Fruit fly (Drosophila melanogaster) whole organism, prepupa: ENCODE measurements around the gene CG5079.

Experiments
- Blimp-1 ChIP-seq: fragments of 200-800 bp; sonication (Bioruptor generic); optimal IDR thresholded peaks from 3 replicates; lab custom pipeline; 2017; ENCODE audit warnings: missing biosample characterization, missing genetic modification characterization, mild to moderate bottlenecking, moderate library complexity, missing genetic modification reagents
- CG10631 ChIP-seq: fragments of 200-800 bp; sonication (Bioruptor generic); optimal IDR thresholded peaks from 2 replicates; lab custom pipeline; 2016; ENCODE audit warnings: missing biosample characterization, missing genetic modification characterization
- CG10669 ChIP-seq: fragments of 200-800 bp; sonication (Bioruptor generic); optimal IDR thresholded peaks from 3 replicates; lab custom pipeline; 2018; ENCODE audit warnings: missing biosample characterization, mild to moderate bottlenecking, missing genetic modification characterization, moderate library complexity
- CG11294 ChIP-seq: fragments of 200-800 bp; sonication (Bioruptor generic); IDR thresholded peaks from 2 replicates; pipeline ENCODE4 v1.3.6; 2022; ENCODE audit warnings: missing biosample characterization, missing genetic modification characterization
- CG11902 ChIP-seq: fragments of 200-800 bp; sonication (Bioruptor generic); optimal IDR thresholded peaks from 3 replicates; lab custom pipeline; 2016; ENCODE audit warnings: missing biosample characterization, missing genetic modification characterization
- CG15336 ChIP-seq: fragments of 200-800 bp; sonication (Bioruptor generic); IDR thresholded peaks from 2 replicates; pipeline ENCODE4 v1.3.6; 2022; ENCODE audit warnings: missing biosample characterization, missing genetic modification characterization
- CG1621 ChIP-seq: fragments of 200-800 bp; sonication (Bioruptor generic); optimal IDR thresholded peaks from 3 replicates; lab custom pipeline; 2018; ENCODE audit warnings: missing biosample characterization, mild to moderate bottlenecking, missing genetic modification characterization
- CG16779 ChIP-seq: fragments of 200-800 bp; sonication (Bioruptor generic); optimal IDR thresholded peaks from 3 replicates; lab custom pipeline; 2017; ENCODE audit warnings: missing biosample characterization, mild to moderate bottlenecking, missing genetic modification characterization
- CG3032 ChIP-seq: fragments of 200-800 bp; optimal IDR thresholded peaks from 2 replicates; lab custom pipeline; 2019; ENCODE audit warnings: missing biosample characterization, mild to moderate bottlenecking, missing genetic modification characterization, moderate library complexity
- CG32006 ChIP-seq: fragments of 200-800 bp; sonication (Bioruptor generic); optimal IDR thresholded peaks from 3 replicates; lab custom pipeline; 2017; ENCODE audit warnings: missing biosample characterization, mild to moderate bottlenecking, missing genetic modification characterization
- CG34406 ChIP-seq: fragments of 200-800 bp; sonication (Bioruptor generic); optimal IDR thresholded peaks from 3 replicates; lab custom pipeline; 2016; ENCODE audit warnings: missing biosample characterization, missing genetic modification characterization
- CG4318 ChIP-seq: fragments of 200-800 bp; sonication (Bioruptor generic); optimal IDR thresholded peaks from 3 replicates; lab custom pipeline; 2017; ENCODE audit warnings: missing biosample characterization, mild to moderate bottlenecking, missing genetic modification characterization
- CG6163 ChIP-seq: fragments of 200-800 bp; sonication (Bioruptor generic); IDR thresholded peaks from 3 replicates; pipeline ENCODE4 v1.3.6; 2022; ENCODE audit warnings: missing biosample characterization, missing genetic modification characterization
- CG6276 ChIP-seq: fragments of 200-800 bp; sonication (Bioruptor generic); optimal IDR thresholded peaks from 2 replicates; lab custom pipeline; 2017; ENCODE audit warnings: missing biosample characterization, mild to moderate bottlenecking, missing genetic modification characterization
- CG6808 ChIP-seq: fragments of 200-800 bp; sonication (Bioruptor generic); optimal IDR thresholded peaks from 3 replicates; lab custom pipeline; 2017; ENCODE audit warnings: missing biosample characterization, missing genetic modification characterization, mild to moderate bottlenecking, moderate library complexity, missing genetic modification reagents
- CG8119 ChIP-seq: fragments of 200-800 bp; sonication (Bioruptor generic); IDR thresholded peaks from 3 replicates; pipeline ENCODE4 v1.3.6; 2022; ENCODE audit warnings: missing biosample characterization, missing genetic modification characterization
- CG9139 ChIP-seq: fragments of 200-800 bp; sonication (Bioruptor generic); optimal IDR thresholded peaks from 3 replicates; lab custom pipeline; 2017; ENCODE audit warnings: missing biosample characterization, mild to moderate bottlenecking, missing genetic modification characterization
- Eip78C ChIP-seq: fragments of 200-800 bp; sonication (Bioruptor generic); peaks from one replicate; lab custom pipeline; 2016; ENCODE audit warnings: missing biosample characterization, missing genetic modification characterization
- Eip93F ChIP-seq: fragments of 200-800 bp; sonication (Bioruptor generic); optimal IDR thresholded peaks from 2 replicates; lab custom pipeline; 2016; ENCODE audit warnings: missing biosample characterization, mild to moderate bottlenecking, missing genetic modification characterization
- Ets21C ChIP-seq: fragments of 200-800 bp; sonication (Bioruptor generic); optimal IDR thresholded peaks from 3 replicates; lab custom pipeline; 2016; ENCODE audit warnings: missing biosample characterization, missing genetic modification characterization
- Hr38 ChIP-seq: sonication (Bioruptor generic); optimal IDR thresholded peaks from 2 replicates; lab custom pipeline; 2016; ENCODE audit warnings: missing biosample characterization, missing genetic modification characterization
- Hr39 ChIP-seq: fragments of 200-800 bp; sonication (Bioruptor generic); optimal IDR thresholded peaks from 2 replicates; lab custom pipeline; 2016; ENCODE audit warnings: missing biosample characterization, missing genetic modification characterization
- Hr4 ChIP-seq: fragments of 200-800 bp; sonication (Bioruptor generic); optimal IDR thresholded peaks from 3 replicates; lab custom pipeline; 2016; ENCODE audit warnings: missing biosample characterization, missing genetic modification characterization
- Lpt ChIP-seq: fragments of 200-800 bp; sonication (Bioruptor generic); optimal IDR thresholded peaks from 3 replicates; lab custom pipeline; 2016; ENCODE audit warnings: missing biosample characterization, missing genetic modification characterization
- OdsH ChIP-seq: fragments of 200-800 bp; sonication (Bioruptor generic); optimal IDR thresholded peaks from 3 replicates; lab custom pipeline; 2016; ENCODE audit warnings: missing biosample characterization, missing genetic modification characterization
- Sox102F ChIP-seq: fragments of 200-800 bp; sonication (Bioruptor generic); optimal IDR thresholded peaks from 2 replicates; lab custom pipeline; 2016; ENCODE audit warnings: missing biosample characterization, mild to moderate bottlenecking, missing genetic modification characterization
- acj6 ChIP-seq: fragments of 200-800 bp; sonication (Bioruptor generic); optimal IDR thresholded peaks from 3 replicates; lab custom pipeline; 2016; ENCODE audit warnings: missing biosample characterization, missing genetic modification characterization
- dac ChIP-seq: fragments of 200-800 bp; sonication (Bioruptor generic); optimal IDR thresholded peaks from 2 replicates; lab custom pipeline; 2017; ENCODE audit warnings: missing biosample characterization, mild to moderate bottlenecking, missing genetic modification characterization
- dsx ChIP-seq: fragments of 200-800 bp; optimal IDR thresholded peaks from 3 replicates; lab custom pipeline; 2019; ENCODE audit warnings: missing biosample characterization, mild to moderate bottlenecking, missing genetic modification characterization, moderate library complexity; ENCODE audit not compliant: poor library complexity, severe bottlenecking
- eg ChIP-seq: fragments of 200-800 bp; sonication (Bioruptor generic); IDR thresholded peaks from 3 replicates; pipeline ENCODE4 v1.3.6; 2022; ENCODE audit warnings: missing biosample characterization, missing genetic modification characterization
- esn ChIP-seq: fragments of 200-800 bp; sonication (Bioruptor generic); optimal IDR thresholded peaks from 2 replicates; lab custom pipeline; 2016; ENCODE audit warnings: missing biosample characterization, mild to moderate bottlenecking, missing genetic modification characterization, moderate library complexity
- salr ChIP-seq, 2 experiments: fragments of 200-800 bp; sonication (Bioruptor generic); optimal IDR thresholded peaks; 3 replicates each; lab custom pipeline; 2016 to 2018; ENCODE audit warnings: missing biosample characterization in 2 of 2, missing genetic modification characterization in 2 of 2, mild to moderate bottlenecking in 1 of 2
- spab ChIP-seq: fragments of 200-800 bp; sonication (Bioruptor generic); optimal IDR thresholded peaks from 2 replicates; lab custom pipeline; 2017; ENCODE audit warnings: missing biosample characterization, mild to moderate bottlenecking, missing genetic modification characterization, missing genetic modification reagents
- ss ChIP-seq, 2 experiments: fragments of 200-800 bp; sonication (Bioruptor generic); optimal IDR thresholded peaks; 2 replicates in 1 of 2; 3 replicates in 1 of 2; lab custom pipeline; 2017 to 2018; ENCODE audit warnings: mild to moderate bottlenecking in 2 of 2, missing biosample characterization in 2 of 2, missing genetic modification characterization in 2 of 2, moderate library complexity in 1 of 2
- svp ChIP-seq: fragments of 200-800 bp; sonication (Bioruptor generic); peaks from one replicate; lab custom pipeline; 2016; ENCODE audit warnings: missing biosample characterization, missing genetic modification characterization
- topi ChIP-seq: fragments of 200-800 bp; sonication (Bioruptor generic); optimal IDR thresholded peaks from 3 replicates; lab custom pipeline; 2016; ENCODE audit warnings: missing biosample characterization, missing genetic modification characterization

CG5079 gene

dm6 chr3R:25594128-25594527 is 19.3 kb upstream of the CG5079 start:
- TF ChIP-seq salr (GFP tag; optimal IDR thresholded peaks at IDR 0.05; lab: Kevin White, UChicago) (no peak), CG34406 (GFP tag; lab: Kevin White, UChicago) (no peak), CG4318 (GFP tag; lab: Kevin White, UChicago) (no peak), CG11902 (no peak), CG6276 (GFP tag; lab: Kevin White, UChicago) (no peak), esn (GFP tag; lab: Kevin White, UChicago) (no peak), Eip78C (GFP tag; lab: Kevin White, UChicago) (peak; percentile 5), CG10631 (no peak), Eip93F (no peak)

- TF ChIP-seq Ets21C (GFP tag; lab: Kevin White, UChicago), result no peak
- TF ChIP-seq Hr38 (GFP tag; lab: Kevin White, UChicago), result no peak
- TF ChIP-seq spab (GFP tag; lab: Kevin White, UChicago), result peak; percentile 48
- TF ChIP-seq CG6808 (GFP tag; lab: Kevin White, UChicago), result peak; percentile 68
- TF ChIP-seq esn (GFP tag; lab: Kevin White, UChicago), result no peak
- TF ChIP-seq dsx, result peak; percentile 83
- no peak for TF ChIP-seq dac
- TF ChIP-seq ss (GFP tag; optimal IDR thresholded peaks at IDR 0.05; lab: Kevin White, UChicago), result peak; percentile 59 to 76
- peak; percentile 60 for TF ChIP-seq CG9139 (GFP tag; lab: Kevin White, UChicago)
Measured at dm6 chr3R:25596274-25597034, 17.0 kb upstream of the CG5079 start.

dm6 chr3R:25609027-25609426 is 4.4 kb upstream of the CG5079 start, which contains the start of gene ymp:
Gene ymp (minus strand): TSS chr3R:25609127.
- TF ChIP-seq CG10631, result no peak
- TF ChIP-seq Hr38 (GFP tag; lab: Kevin White, UChicago), result no peak
- TF ChIP-seq esn (GFP tag; lab: Kevin White, UChicago), result no peak
- no peak for TF ChIP-seq CG15336 (GFP tag; lab: Robert Waterston, UW)
- TF ChIP-seq Eip78C (GFP tag; lab: Kevin White, UChicago), result no peak
- no peak for TF ChIP-seq CG11294 (GFP tag; lab: Robert Waterston, UW)
- no peak for TF ChIP-seq CG1621
- TF ChIP-seq CG8119 (GFP tag; lab: Robert Waterston, UW), result no peak
- no peak for TF ChIP-seq Lpt (GFP tag; lab: Kevin White, UChicago)
- TF ChIP-seq Blimp-1 (GFP tag; lab: Kevin White, UChicago), result no peak
- TF ChIP-seq CG16779, result no peak
- TF ChIP-seq CG10669 (GFP tag; lab: Kevin White, UChicago), result no peak
- no peak for TF ChIP-seq OdsH (GFP tag; lab: Kevin White, UChicago)
- no peak for TF ChIP-seq CG3032

dm6 chr3R:25618114-25618513 is 4.6 kb downstream of the CG5079 start, which contains the start of gene CG5071:
Gene CG5071 (plus strand): TSS chr3R:25618414.
- TF ChIP-seq Hr39 (GFP tag; lab: Kevin White, UChicago), result no peak
- no peak for TF ChIP-seq dsx
- TF ChIP-seq CG6276 (GFP tag; lab: Kevin White, UChicago), result no peak
- no peak for TF ChIP-seq CG1621
- TF ChIP-seq CG9139 (GFP tag; lab: Kevin White, UChicago), result no peak

dm6 chr3R:25623800-25624791 is 10.6 kb downstream of the CG5079 start, which contains the start of gene Npl4:
Gene Npl4 (minus strand): TSS chr3R:25624662.
- TF ChIP-seq CG34406 (GFP tag; lab: Kevin White, UChicago) (peak; percentile 45), CG9139 (GFP tag; lab: Kevin White, UChicago) (no peak), Ets21C (GFP tag; lab: Kevin White, UChicago) (no peak), OdsH (GFP tag; lab: Kevin White, UChicago) (peak; percentile 44), CG1621 (no peak), topi (GFP tag; lab: Kevin White, UChicago) (no peak), Hr4 (GFP tag; lab: Kevin White, UChicago) (no peak), CG6163 (no peak; the same call in 1 of the 3 replicates), eg (GFP tag; lab: Robert Waterston, UW) (no peak; the same call in 2 of the 3 replicates), CG10669 (GFP tag; lab: Kevin White, UChicago) (no peak), CG4318 (GFP tag; lab: Kevin White, UChicago) (no peak), CG11294 (GFP tag; lab: Robert Waterston, UW) (no peak), svp (GFP tag; lab: Kevin White, UChicago) (peak; percentile 65), ss (GFP tag; optimal IDR thresholded peaks at IDR 0.05; lab: Kevin White, UChicago) (no peak), spab (GFP tag; lab: Kevin White, UChicago) (no peak), esn (GFP tag; lab: Kevin White, UChicago) (no peak), CG32006 (GFP tag; lab: Kevin White, UChicago) (peak; percentile 52), Sox102F (GFP tag; lab: Kevin White, UChicago) (no peak), CG6276 (GFP tag; lab: Kevin White, UChicago) (no peak), acj6 (peak; percentile 39), Hr38 (GFP tag; lab: Kevin White, UChicago) (no peak), CG6808 (GFP tag; lab: Kevin White, UChicago) (no peak), Blimp-1 (GFP tag; lab: Kevin White, UChicago) (no peak)
